Fruit fly (Drosophila melanogaster): ENCODE data around the gene Ziz.

Ziz gene

dm6 chr2L:7526915-7527534, 30.9 kb upstream of the Ziz start:
- TF ChIP-seq CG8478 (optimal IDR thresholded peaks at IDR 0.05) (no peak), CTCF (optimal IDR thresholded peaks at IDR 0.05) (no peak)

dm6 chr2L:7526129-7526528, 30.0 kb upstream of the Ziz start:
- no peak for TF ChIP-seq CG8478 (optimal IDR thresholded peaks at IDR 0.05)
- no peak for TF ChIP-seq CTCF (optimal IDR thresholded peaks at IDR 0.05)

- TF ChIP-seq CG8478 (optimal IDR thresholded peaks at IDR 0.05) (no peak), CTCF (optimal IDR thresholded peaks at IDR 0.05) (no peak)
Measured at dm6 chr2L:7525123-7525874, 29.2 kb upstream of the Ziz start.

dm6 chr2L:7523564-7523963, 27.5 kb upstream of the Ziz start:
- TF ChIP-seq CTCF (optimal IDR thresholded peaks at IDR 0.05) = no peak
- TF ChIP-seq CG8478 (optimal IDR thresholded peaks at IDR 0.05) = no peak

- TF ChIP-seq CTCF (optimal IDR thresholded peaks at IDR 0.05) (no peak), CG8478 (optimal IDR thresholded peaks at IDR 0.05) (no peak)
Measured at dm6 chr2L:7522737-7523136, 26.6 kb upstream of the Ziz start.

dm6 chr2L:7521627-7522026, 25.5 kb upstream of the Ziz start:
- TF ChIP-seq CG8478 (optimal IDR thresholded peaks at IDR 0.05) = no peak
- no peak for TF ChIP-seq CTCF (optimal IDR thresholded peaks at IDR 0.05)

- TF ChIP-seq CG8478 (optimal IDR thresholded peaks at IDR 0.05) = no peak
- TF ChIP-seq CTCF (optimal IDR thresholded peaks at IDR 0.05) = no peak
Measured at dm6 chr2L:7520575-7520974, 24.5 kb upstream of the Ziz start.

dm6 chr2L:7519580-7520174, 23.6 kb upstream of the Ziz start:
- TF ChIP-seq CTCF (optimal IDR thresholded peaks at IDR 0.05) = no peak
- TF ChIP-seq CG8478 (optimal IDR thresholded peaks at IDR 0.05) = no peak

dm6 chr2L:7518896-7519295, 22.8 kb upstream of the Ziz start:
- TF ChIP-seq CG8478 (optimal IDR thresholded peaks at IDR 0.05) (no peak), CTCF (optimal IDR thresholded peaks at IDR 0.05) (no peak)

- TF ChIP-seq CG8478 (optimal IDR thresholded peaks at IDR 0.05) = no peak
- TF ChIP-seq CTCF (optimal IDR thresholded peaks at IDR 0.05) = no peak
Measured at dm6 chr2L:7515396-7515795, 19.3 kb upstream of the Ziz start.

- TF ChIP-seq CG8478 (optimal IDR thresholded peaks at IDR 0.05) = no peak
Measured at dm6 chr2L:7513321-7514059, 17.4 kb upstream of the Ziz start.

- TF ChIP-seq CTCF (optimal IDR thresholded peaks at IDR 0.05) (no peak), CG8478 (optimal IDR thresholded peaks at IDR 0.05) (no peak)
Measured at dm6 chr2L:7512860-7513259, 16.8 kb upstream of the Ziz start.

dm6 chr2L:7508867-7509266, 12.8 kb upstream of the Ziz start:
- TF ChIP-seq CG8478 (optimal IDR thresholded peaks at IDR 0.05) (no peak), CTCF (optimal IDR thresholded peaks at IDR 0.05) (no peak)

- no peak for TF ChIP-seq CTCF (optimal IDR thresholded peaks at IDR 0.05)
- TF ChIP-seq CG8478 (optimal IDR thresholded peaks at IDR 0.05) = no peak
Measured at dm6 chr2L:7508463-7508862, 12.4 kb upstream of the Ziz start.

- TF ChIP-seq CG8478 (optimal IDR thresholded peaks at IDR 0.05) = no peak
Measured at dm6 chr2L:7507447-7507846, 11.3 kb upstream of the Ziz start.

- TF ChIP-seq CG8478 (optimal IDR thresholded peaks at IDR 0.05) (no peak), CTCF (optimal IDR thresholded peaks at IDR 0.05) (no peak)
Measured at dm6 chr2L:7505976-7506375, 9.9 kb upstream of the Ziz start.

All from S2 (cell line).